Worm (Caenorhabditis elegans): ENCODE data around the gene myrf-2.

ce11 chrX:10167005-10167404 is 27.2 kb downstream of the myrf-2 start, which contains the start of gene rnp-9:
- TF ChIP-seq unc-39 (tag; optimal IDR thresholded peaks at IDR 0.05) = no peak
- TF ChIP-seq ama-1 (optimal IDR thresholded peaks at IDR 0.05) = no peak
- TF ChIP-seq mdl-1 (tag; optimal IDR thresholded peaks at IDR 0.05) = no peak
- no peak for TF ChIP-seq egl-27 (tag; optimal IDR thresholded peaks at IDR 0.05)
- no peak for TF ChIP-seq lin-15B (tag; optimal IDR thresholded peaks at IDR 0.05)

All from whole organism, L3 larva.